Worm (Caenorhabditis elegans) whole organism, L1 larva: ENCODE measurements around the gene F52B11.2.

Source experiments
- C04F5.9 ChIP-seq: sonication (generic microtip); optimal IDR thresholded peaks from 2 replicates; lab custom pipeline; 2016; ENCODE audit warnings: missing genetic modification characterization, missing compliant biosample characterization
- alr-1 ChIP-seq: fragments of 200-800 bp; sonication (Bioruptor generic); optimal IDR thresholded peaks from 2 replicates; lab custom pipeline; 2018; ENCODE audit warnings: borderline replicate concordance, mild to moderate bottlenecking, missing genetic modification characterization, missing compliant biosample characterization
- ama-1 ChIP-seq: fragments of 150-350 bp; optimal IDR thresholded peaks from 2 replicates; lab custom pipeline; 2014
- blmp-1 ChIP-seq: fragments of 150-350 bp; optimal IDR thresholded peaks from 2 replicates; lab custom pipeline; 2014; ENCODE audit warnings: missing biosample characterization, missing genetic modification characterization
- ceh-82 ChIP-seq, 3 experiments: fragments of 150-350 bp in 1 of 3; sonication (generic microtip) in 2 of 3; optimal IDR thresholded peaks; 2 replicates each; lab custom pipeline; 2014 to 2017; ENCODE audit warnings: missing biosample characterization in 3 of 3, missing genetic modification characterization in 3 of 3
- ceh-88 ChIP-seq: fragments of 200-800 bp; sonication (Bioruptor generic); IDR thresholded peaks from 2 replicates; pipeline ENCODE4 v1.3.6; 2022; ENCODE audit warnings: missing genetic modification characterization, missing compliant biosample characterization
- ces-1 ChIP-seq: fragments of 150-350 bp; optimal IDR thresholded peaks from 2 replicates; lab custom pipeline; 2014; ENCODE audit warnings: missing biosample characterization, missing genetic modification reagents, missing genetic modification characterization
- dpl-1 ChIP-seq, 3 experiments: fragments of 150-350 bp in 2 of 3; sonication (generic microtip) in 1 of 3; optimal IDR thresholded peaks; 2 replicates each; lab custom pipeline; 2014 to 2017; ENCODE audit warnings: missing biosample characterization in 3 of 3, missing genetic modification characterization in 3 of 3, missing genetic modification reagents in 3 of 3
- dsc-1 ChIP-seq: sonication (generic microtip); optimal IDR thresholded peaks from 2 replicates; lab custom pipeline; 2016; ENCODE audit warnings: mild to moderate bottlenecking, missing genetic modification characterization, missing compliant biosample characterization
- efl-1 ChIP-seq, 4 experiments: fragments of 150-350 bp; optimal IDR thresholded peaks in 3 of 4; peaks in 1 of 4; 1 replicate in 1 of 4; 2 replicates in 3 of 4; lab custom pipeline; 2014; ENCODE audit warnings: missing biosample characterization in 2 of 4, missing genetic modification characterization in 2 of 4, missing genetic modification reagents in 2 of 4
- elt-3 ChIP-seq, 6 experiments: fragments of 150-350 bp in 1 of 6; sonication (generic microtip); optimal IDR thresholded peaks; 2 replicates each; lab custom pipeline; 2017 to 2018; ENCODE audit warnings: missing biosample characterization in 6 of 6, missing genetic modification characterization in 6 of 6, inconsistent platforms in 1 of 6
- ets-5 ChIP-seq: fragments of 200-800 bp; sonication (Bioruptor generic); IDR thresholded peaks from 2 replicates; pipeline ENCODE4 v1.3.6; 2022; ENCODE audit warnings: missing genetic modification characterization, missing compliant biosample characterization
- fkh-10 ChIP-seq: sonication (generic microtip); optimal IDR thresholded peaks from 2 replicates; lab custom pipeline; 2017; ENCODE audit warnings: missing biosample characterization, missing genetic modification reagents, missing genetic modification characterization
- fkh-4 ChIP-seq: sonication (generic microtip); optimal IDR thresholded peaks from 2 replicates; lab custom pipeline; 2016; ENCODE audit warnings: missing compliant biosample characterization, missing genetic modification characterization, borderline replicate concordance
- fos-1 ChIP-seq: fragments of 150-350 bp; optimal IDR thresholded peaks from 2 replicates; lab custom pipeline; 2014; ENCODE audit warnings: missing biosample characterization, missing genetic modification characterization
- hlh-17 ChIP-seq: fragments of 200-800 bp; sonication (Bioruptor generic); optimal IDR thresholded peaks from 2 replicates; lab custom pipeline; 2018; ENCODE audit warnings: missing genetic modification characterization, mild to moderate bottlenecking, missing compliant biosample characterization, moderate library complexity, borderline replicate concordance
- hlh-4 ChIP-seq: sonication (generic microtip); optimal IDR thresholded peaks from 2 replicates; lab custom pipeline; 2016; ENCODE audit warnings: mild to moderate bottlenecking, missing genetic modification characterization, missing compliant biosample characterization
- hpl-2 ChIP-seq: fragments of 150-350 bp; optimal IDR thresholded peaks from 2 replicates; lab custom pipeline; 2014; ENCODE audit warnings: missing biosample characterization, missing genetic modification reagents, missing genetic modification characterization
- lin-13 ChIP-seq: fragments of 150-350 bp; optimal IDR thresholded peaks from 2 replicates; lab custom pipeline; 2014; ENCODE audit warnings: missing biosample characterization, missing genetic modification reagents, missing genetic modification characterization
- lin-15B ChIP-seq: fragments of 150-350 bp; sonication (generic microtip); optimal IDR thresholded peaks from 3 replicates; lab custom pipeline; 2014; ENCODE audit warnings: missing biosample characterization, missing genetic modification characterization
- lsy-2 ChIP-seq, 2 experiments: fragments of 150-350 bp; optimal IDR thresholded peaks; 2 replicates each; lab custom pipeline; 2014; ENCODE audit warnings: missing biosample characterization in 2 of 2, missing genetic modification characterization in 2 of 2
- mab-9 ChIP-seq: fragments of 200-800 bp; sonication (Bioruptor generic); IDR thresholded peaks from 2 replicates; pipeline ENCODE4 v1.3.6; 2022; ENCODE audit warnings: missing genetic modification reagents, missing genetic modification characterization, missing compliant biosample characterization
- mep-1 ChIP-seq: fragments of 150-350 bp; optimal IDR thresholded peaks from 2 replicates; lab custom pipeline; 2014; ENCODE audit warnings: missing biosample characterization, missing genetic modification characterization
- nhr-20 ChIP-seq: sonication (generic microtip); optimal IDR thresholded peaks from 2 replicates; lab custom pipeline; 2016; ENCODE audit warnings: mild to moderate bottlenecking, missing genetic modification characterization, missing compliant biosample characterization
- nhr-28 ChIP-seq: fragments of 150-350 bp; optimal IDR thresholded peaks from 2 replicates; lab custom pipeline; 2014; ENCODE audit warnings: missing biosample characterization, missing genetic modification characterization
- nhr-47 ChIP-seq: sonication (generic microtip); optimal IDR thresholded peaks from 2 replicates; lab custom pipeline; 2016; ENCODE audit warnings: mild to moderate bottlenecking, missing genetic modification characterization, moderate library complexity, missing compliant biosample characterization
- nhr-71 ChIP-seq: sonication (generic microtip); optimal IDR thresholded peaks from 2 replicates; lab custom pipeline; 2016; ENCODE audit warnings: mild to moderate bottlenecking, missing genetic modification characterization, moderate library complexity, missing compliant biosample characterization
- nhr-77 ChIP-seq: fragments of 150-350 bp; optimal IDR thresholded peaks from 2 replicates; lab custom pipeline; 2014; ENCODE audit warnings: missing biosample characterization, missing genetic modification characterization
- nhr-84 ChIP-seq: sonication (generic microtip); optimal IDR thresholded peaks from 2 replicates; lab custom pipeline; 2017; ENCODE audit warnings: missing biosample characterization, missing genetic modification characterization
- pax-3 ChIP-seq: fragments of 200-800 bp; sonication (Bioruptor generic); optimal IDR thresholded peaks from 2 replicates; lab custom pipeline; 2018; ENCODE audit warnings: mild to moderate bottlenecking, missing genetic modification characterization, moderate library complexity, missing compliant biosample characterization
- skn-1 ChIP-seq: fragments of 150-350 bp; optimal IDR thresholded peaks from 2 replicates; lab custom pipeline; 2014; ENCODE audit warnings: missing biosample characterization, missing genetic modification characterization
- snpc-4 ChIP-seq: fragments of 150-350 bp; optimal IDR thresholded peaks from 2 replicates; lab custom pipeline; 2014; ENCODE audit warnings: missing biosample characterization, missing genetic modification characterization
- sptf-1 ChIP-seq: fragments of 150-350 bp; optimal IDR thresholded peaks from 2 replicates; lab custom pipeline; 2014; ENCODE audit warnings: missing biosample characterization, missing genetic modification characterization
- sup-37 ChIP-seq: fragments of 200-800 bp; sonication (Bioruptor generic); optimal IDR thresholded peaks from 2 replicates; lab custom pipeline; 2018; ENCODE audit warnings: mild to moderate bottlenecking, missing genetic modification characterization, missing compliant biosample characterization
- unc-130 ChIP-seq: fragments of 150-350 bp; optimal IDR thresholded peaks from 2 replicates; lab custom pipeline; 2017; ENCODE audit warnings: missing biosample characterization, missing genetic modification characterization, inconsistent platforms
- unc-62 ChIP-seq: fragments of 150-350 bp; optimal IDR thresholded peaks from 2 replicates; lab custom pipeline; 2014; ENCODE audit warnings: missing biosample characterization, missing genetic modification reagents, missing genetic modification characterization
- unc-86 ChIP-seq: sonication (generic microtip); optimal IDR thresholded peaks from 2 replicates; lab custom pipeline; 2016; ENCODE audit warnings: missing genetic modification characterization, missing compliant biosample characterization
- unc-98 ChIP-seq: fragments of 200-800 bp; sonication (Bioruptor generic); IDR thresholded peaks from 2 replicates; pipeline ENCODE4 v1.3.6; 2022; ENCODE audit warnings: missing genetic modification characterization, missing compliant biosample characterization
- vab-15 ChIP-seq: sonication (generic microtip); optimal IDR thresholded peaks from 2 replicates; lab custom pipeline; 2017; ENCODE audit warnings: missing genotype, mild to moderate bottlenecking, missing genetic modification characterization, missing compliant biosample characterization
- ztf-4 ChIP-seq: fragments of 150-350 bp; optimal IDR thresholded peaks from 2 replicates; lab custom pipeline; 2014; ENCODE audit warnings: missing biosample characterization, missing genetic modification characterization

The F52B11.2 gene

ce11 chrIV:14114357-14114756 is 31.0 kb downstream of the F52B11.2 start:
- TF ChIP-seq blmp-1 (tag; lab: Kevin White, UChicago): no peak
- TF ChIP-seq snpc-4 (tag; lab: Kevin White, UChicago): no peak
- no peak for TF ChIP-seq vab-15 (tag; lab: Kevin White, UChicago)
- TF ChIP-seq fos-1 (tag; lab: Kevin White, UChicago): no peak
- no peak for TF ChIP-seq lin-13 (GFP tag; lab: Kevin White, UChicago)
- no peak for TF ChIP-seq alr-1 (tag; lab: Kevin White, UChicago)
- TF ChIP-seq ets-5: no peak
- no peak for TF ChIP-seq fkh-4 (tag; lab: Kevin White, UChicago)
- TF ChIP-seq nhr-77 (tag; lab: Kevin White, UChicago): no peak
- no peak for TF ChIP-seq pax-3 (tag; lab: Kevin White, UChicago)
- no peak for TF ChIP-seq ama-1 (lab: Kevin White, UChicago)
- TF ChIP-seq unc-86 (tag; lab: Kevin White, UChicago): no peak
- no peak for TF ChIP-seq fkh-10
- no peak for TF ChIP-seq efl-1 (optimal IDR thresholded peaks at IDR 0.05; lab: Kevin White, UChicago)
- TF ChIP-seq efl-1 (GFP tag; optimal IDR thresholded peaks at IDR 0.05 in 1 of 2; lab: Kevin White, UChicago): no peak
- TF ChIP-seq nhr-47 (tag; lab: Kevin White, UChicago): no peak
- no peak for TF ChIP-seq lsy-2 (tag; optimal IDR thresholded peaks at IDR 0.05; lab: Kevin White, UChicago)
- no peak for TF ChIP-seq nhr-28
- TF ChIP-seq unc-130 (tag; lab: Kevin White, UChicago): no peak

- no peak for TF ChIP-seq sup-37 (GFP tag; lab: Kevin White, UChicago)
- no peak for TF ChIP-seq unc-62 (GFP tag; lab: Kevin White, UChicago)
- no peak for TF ChIP-seq hlh-17 (GFP tag; lab: Kevin White, UChicago)
- no peak for TF ChIP-seq hlh-4 (tag; lab: Kevin White, UChicago)
- TF ChIP-seq dpl-1 (GFP tag; optimal IDR thresholded peaks at IDR 0.05; lab: Kevin White, UChicago): no peak
- TF ChIP-seq mab-9 (GFP tag; lab: Robert Waterston, UW): no peak
- TF ChIP-seq fkh-10: no peak
- no peak for TF ChIP-seq skn-1 (tag; lab: Kevin White, UChicago)
- TF ChIP-seq ceh-82 (tag; optimal IDR thresholded peaks at IDR 0.05; lab: Kevin White, UChicago): no peak
- no peak for TF ChIP-seq sptf-1 (tag; lab: Kevin White, UChicago)
- no peak for TF ChIP-seq nhr-28
- TF ChIP-seq ztf-4 (tag; lab: Kevin White, UChicago): no peak
- no peak for TF ChIP-seq unc-98 (GFP tag; lab: Robert Waterston, UW)
- no peak for TF ChIP-seq hpl-2
- TF ChIP-seq lin-15B (tag; lab: Kevin White, UChicago): no peak
- no peak for TF ChIP-seq vab-15 (tag; lab: Kevin White, UChicago)
- TF ChIP-seq ceh-88 (GFP tag; lab: Robert Waterston, UW): no peak
- TF ChIP-seq C04F5.9 (tag; lab: Kevin White, UChicago): no peak
- TF ChIP-seq ces-1 (GFP tag; lab: Kevin White, UChicago): no peak
These were observed 31.7 kb downstream of the F52B11.2 start for ce11 chrIV:14115045-14115444.

- TF ChIP-seq elt-3 (tag; optimal IDR thresholded peaks at IDR 0.05; lab: Kevin White, UChicago): no peak
- no peak for TF ChIP-seq nhr-47 (tag; lab: Kevin White, UChicago)
- no peak for TF ChIP-seq nhr-71
- no peak for TF ChIP-seq unc-62 (GFP tag; lab: Kevin White, UChicago)
- TF ChIP-seq hpl-2: no peak
- TF ChIP-seq ceh-88 (GFP tag; lab: Robert Waterston, UW): no peak
- TF ChIP-seq unc-86 (tag; lab: Kevin White, UChicago): no peak
- no peak for TF ChIP-seq mep-1
These were observed 32.2 kb downstream of the F52B11.2 start for ce11 chrIV:14115556-14115955.

ce11 chrIV:14119327-14119726 is 36.0 kb downstream of the F52B11.2 start:
- peak in 1 of 2 experiments; percentile 17 for TF ChIP-seq efl-1 (optimal IDR thresholded peaks at IDR 0.05; lab: Kevin White, UChicago)
- TF ChIP-seq efl-1 (GFP tag; optimal IDR thresholded peaks at IDR 0.05 in 1 of 2; lab: Kevin White, UChicago): peak; percentile 53 to 91
- no peak for TF ChIP-seq nhr-84 (tag; lab: Kevin White, UChicago)
- TF ChIP-seq dpl-1 (GFP tag; optimal IDR thresholded peaks at IDR 0.05; lab: Kevin White, UChicago): peak in 2 of 3 experiments; percentile 11 to 25
- TF ChIP-seq dsc-1 (tag; lab: Kevin White, UChicago): no peak
- no peak for TF ChIP-seq nhr-20 (tag; lab: Kevin White, UChicago)
